Fruit fly (Drosophila melanogaster): ENCODE results near the gene CG3407.

The CG3407 gene

DNA sequence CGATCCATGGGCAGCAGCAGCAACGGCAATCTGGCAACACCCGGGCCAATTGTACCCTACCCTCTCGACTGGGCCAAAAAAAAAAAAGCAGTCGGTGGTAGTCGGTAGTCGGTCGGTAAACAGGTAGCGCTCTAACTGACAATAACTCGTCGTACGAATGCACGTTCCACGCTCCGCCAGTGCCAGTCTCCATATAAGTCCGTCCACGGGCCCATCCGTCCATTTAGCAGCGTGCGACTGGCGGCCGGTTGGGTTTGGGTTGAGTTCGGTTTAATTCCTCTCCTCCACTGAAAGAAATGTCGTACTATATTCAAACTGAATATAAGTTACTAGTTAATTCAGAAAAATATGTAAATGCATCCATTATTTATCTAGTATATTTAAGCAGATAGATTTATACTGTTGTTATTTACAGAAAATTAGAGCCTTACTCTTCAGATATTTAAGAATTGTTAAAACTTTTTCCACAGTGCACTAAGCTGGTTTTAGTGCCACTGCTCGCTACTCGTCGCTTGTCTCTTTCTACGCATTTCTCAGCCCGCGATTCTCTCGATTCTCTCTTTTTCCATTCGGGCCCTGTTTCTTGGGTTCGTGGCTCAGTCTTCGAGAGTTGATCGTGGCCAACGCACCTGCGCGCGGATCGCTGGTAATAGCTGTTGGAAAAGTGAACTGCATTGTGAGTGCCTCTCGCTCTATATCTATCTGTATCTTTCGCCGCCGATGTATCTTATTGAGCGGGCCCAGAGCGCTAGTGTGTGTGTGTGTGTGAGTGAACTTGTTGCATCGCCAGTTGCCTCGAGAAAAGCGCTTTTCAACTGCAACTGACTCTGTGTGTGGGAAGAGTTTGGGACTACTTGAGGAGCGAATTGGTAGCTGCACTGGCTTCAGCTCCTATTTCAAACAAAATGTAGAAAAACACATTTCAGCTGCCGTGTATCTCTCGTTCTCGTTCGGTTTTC lies 41.8 kb downstream of the CG3407 start, which contains the start of gene bowl (continued):
- TF ChIP-seq CG9215 (GFP tag; IDR thresholded peaks at IDR 0.05) (peak; percentile 91), CG17829 (tag; optimal IDR thresholded peaks at IDR 0.05) (peak; percentile 94), Rx (GFP tag; IDR thresholded peaks at IDR 0.05) (peak; percentile 86), twi (tag; optimal IDR thresholded peaks at IDR 0.05) (peak; percentile 90), CG10366 (GFP tag; IDR thresholded peaks at IDR 0.05) (peak; percentile 95), pho (GFP tag; optimal IDR thresholded peaks at IDR 0.05) (peak; percentile 96), Six4 (GFP tag; optimal IDR thresholded peaks at IDR 0.05) (peak; percentile 88), CG33557 (GFP tag; optimal IDR thresholded peaks at IDR 0.05) (peak; percentile 97), CG16815 (GFP tag; optimal IDR thresholded peaks at IDR 0.05) (peak; percentile 97), CG6689 (GFP tag; IDR thresholded peaks at IDR 0.05) (peak; percentile 97), TFAM (GFP tag; optimal IDR thresholded peaks at IDR 0.05) (peak; percentile 46), CG4617 (GFP tag; optimal IDR thresholded peaks at IDR 0.05; ENCODE audit: borderline replicate concordance) (peak; percentile 94), ara (GFP tag; IDR thresholded peaks at IDR 0.05) (peak; percentile 97), CG2116 (GFP tag; optimal IDR thresholded peaks at IDR 0.05) (peak; percentile 74), Atf6 (GFP tag; IDR thresholded peaks at IDR 0.05) (peak; percentile 96), HLH3B (GFP tag; IDR thresholded peaks at IDR 0.05) (peak; percentile 96), trh (GFP tag; optimal IDR thresholded peaks at IDR 0.05) (peak; percentile 95), CG10654 (GFP tag; optimal IDR thresholded peaks at IDR 0.05) (peak; percentile 85), CG18262 (tag; optimal IDR thresholded peaks at IDR 0.05) (peak; percentile 96), sisA (GFP tag; IDR thresholded peaks at IDR 0.05) (peak; percentile 95), CG2875 (GFP tag; optimal IDR thresholded peaks at IDR 0.05) (peak; percentile 95), CG7271 (tag; optimal IDR thresholded peaks at IDR 0.05) (peak; percentile 84), CG9797 (GFP tag; optimal IDR thresholded peaks at IDR 0.05) (peak; percentile 10), CG30020 (tag; optimal IDR thresholded peaks at IDR 0.05) (peak; percentile 81), GATAe (GFP tag; conservative IDR thresholded peaks at IDR 0.05) (peak; percentile 74; the same call in 1 of the 2 replicates), Gsc (GFP tag; IDR thresholded peaks at IDR 0.05) (peak; percentile 91), her (GFP tag; optimal IDR thresholded peaks at IDR 0.05) (peak; percentile 89), CG17359 (tag; optimal IDR thresholded peaks at IDR 0.05) (peak; percentile 92), Hand (GFP tag; optimal IDR thresholded peaks at IDR 0.05) (peak; percentile 89), CG12219 (GFP tag; optimal IDR thresholded peaks at IDR 0.05) (peak; percentile 96), pnt (GFP tag; optimal IDR thresholded peaks at IDR 0.05) (peak; percentile 91), knrl (GFP tag; IDR thresholded peaks at IDR 0.05; ENCODE audit: partially characterized antibody) (no peak; the same call in 2 of the 3 replicates), Atf-2 (GFP tag; optimal IDR thresholded peaks at IDR 0.05) (peak; percentile 94), ac (GFP tag; optimal IDR thresholded peaks at IDR 0.05) (peak; percentile 86), Rfx (GFP tag; IDR thresholded peaks at IDR 0.05) (peak; percentile 97), CG9609 (GFP tag; optimal IDR thresholded peaks at IDR 0.05) (peak; percentile 88), yki (optimal IDR thresholded peaks at IDR 0.05) (no peak), cg (GFP tag; optimal IDR thresholded peaks at IDR 0.05) (peak; percentile 77), ash1 (GFP tag; optimal IDR thresholded peaks at IDR 0.05) (peak; percentile 14), ttk (GFP tag; IDR thresholded peaks at IDR 0.05) (peak; percentile 97), CG6813 (GFP tag; optimal IDR thresholded peaks at IDR 0.05) (peak; percentile 91), hkb (optimal IDR thresholded peaks at IDR 0.05) (no peak), hkb (GFP tag; IDR thresholded peaks at IDR 0.05) (peak; percentile 97), CG8478 (optimal IDR thresholded peaks at IDR 0.05) (no peak), CG16779 (GFP tag; IDR thresholded peaks at IDR 0.05) (peak; percentile 88), Adf1 (GFP tag; IDR thresholded peaks at IDR 0.05) (peak; percentile 79), Sry-β (GFP tag; optimal IDR thresholded peaks at IDR 0.05) (peak; percentile 25), abd-A (tag; optimal IDR thresholded peaks at IDR 0.05) (peak; percentile 44), aop (GFP tag; IDR thresholded peaks at IDR 0.05) (no peak), gt (GFP tag; IDR thresholded peaks at IDR 0.05) (peak; percentile 83)

All from whole organism, embryonic.